Fruit fly (Drosophila melanogaster): ENCODE results near the gene CG31807.

DNA sequence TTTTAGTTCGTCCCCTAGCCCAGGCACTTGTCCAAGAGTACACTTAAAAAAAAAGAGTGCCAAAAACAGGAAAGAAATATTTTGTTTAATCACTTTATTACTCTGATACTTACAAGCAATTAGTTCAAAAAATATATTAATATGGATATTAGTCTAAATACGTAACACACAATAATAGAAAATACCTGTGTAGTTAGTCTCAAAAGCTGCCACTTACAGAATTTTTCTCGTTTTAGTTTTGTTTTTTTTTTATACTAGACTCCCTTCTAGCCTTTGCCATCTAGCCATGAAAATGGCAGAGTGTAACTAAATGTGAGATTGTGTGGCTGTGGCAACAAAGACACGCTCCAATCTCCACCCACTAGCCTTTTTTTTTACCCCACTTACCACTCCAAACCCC is 4.1 kb upstream of the CG31807 start:
- TF ChIP-seq CG8478 (optimal IDR thresholded peaks at IDR 0.05) (no peak), Dll (optimal IDR thresholded peaks at IDR 0.05) (no peak), EcR (GFP tag; optimal IDR thresholded peaks at IDR 0.05) (no peak), usp (GFP tag; optimal IDR thresholded peaks at IDR 0.05) (no peak), psq (optimal IDR thresholded peaks at IDR 0.05) (no peak), pan (optimal IDR thresholded peaks at IDR 0.05) (no peak)

Measured in whole organism.